Fruit fly (Drosophila melanogaster): ENCODE measurements around the gene promL.
A peak's percentile ranks its signal among the peaks of the same experiment; 100 is the strongest.

promL gene

dm6 chr3L:3148125-3149059, 20.9 kb upstream of the promL start, which contains the start of the genes Usp5 and BtbVII (continued):
- TF ChIP-seq Ets65A (GFP tag) (peak; percentile 91), tap (tag; optimal IDR thresholded peaks at IDR 0.05) (no peak), salm (tag; optimal IDR thresholded peaks at IDR 0.05) (no peak), Dek (tag; optimal IDR thresholded peaks at IDR 0.05) (peak; percentile 46), h (optimal IDR thresholded peaks at IDR 0.05) (no peak), Spps (tag; optimal IDR thresholded peaks at IDR 0.05) (peak; percentile 16), E2f1 (GFP tag; IDR thresholded peaks at IDR 0.05) (peak; percentile 49; the same call in 1 of the 2 replicates), inv (GFP tag; IDR thresholded peaks at IDR 0.05; ENCODE audit: partially characterized antibody) (peak; percentile 94), BtbVII (GFP tag; optimal IDR thresholded peaks at IDR 0.05) (peak; percentile 13), grn (GFP tag; optimal IDR thresholded peaks at IDR 0.05) (no peak), CG2678 (tag; optimal IDR thresholded peaks at IDR 0.05) (peak; percentile 39), Ptx1 (GFP tag; IDR thresholded peaks at IDR 0.05) (peak; percentile 58), dm (GFP tag; optimal IDR thresholded peaks at IDR 0.05) (peak; percentile 60), CG10979 (tag; optimal IDR thresholded peaks at IDR 0.05) (peak; percentile 34), insv (GFP tag; optimal IDR thresholded peaks at IDR 0.05) (peak in 1 of 2 experiments; percentile 11), CG14050 (GFP tag; IDR thresholded peaks at IDR 0.05) (no peak), ind (GFP tag; optimal IDR thresholded peaks at IDR 0.05) (peak; percentile 46), Dref (GFP tag; IDR thresholded peaks at IDR 0.05) (peak; percentile 37; the same call in 1 of the 2 replicates), CG6654 (GFP tag; optimal IDR thresholded peaks at IDR 0.05) (no peak), CG13624 (GFP tag; optimal IDR thresholded peaks at IDR 0.05) (peak; percentile 70), CG10959 (GFP tag; IDR thresholded peaks at IDR 0.05) (no peak; the same call in 1 of the 2 replicates), CG14014 (GFP tag; IDR thresholded peaks at IDR 0.05) (peak; percentile 34; the same call in 1 of the 2 replicates), CG2199 (GFP tag; IDR thresholded peaks at IDR 0.05) (no peak), CG12942 (GFP tag; optimal IDR thresholded peaks at IDR 0.05) (peak; percentile 50), CG3281 (GFP tag; optimal IDR thresholded peaks at IDR 0.05) (peak; percentile 44), ftz-f1 (GFP tag; optimal IDR thresholded peaks at IDR 0.05) (peak; percentile 87), Oli (tag; optimal IDR thresholded peaks at IDR 0.05) (peak; percentile 39), CTCF (GFP tag; optimal IDR thresholded peaks at IDR 0.05) (no peak), repo (GFP tag; optimal IDR thresholded peaks at IDR 0.05) (no peak), CG17359 (tag; optimal IDR thresholded peaks at IDR 0.05) (peak; percentile 34), NfI (GFP tag; optimal IDR thresholded peaks at IDR 0.05) (peak; percentile 54), bsh (GFP tag; optimal IDR thresholded peaks at IDR 0.05) (peak in 1 of 2 experiments; percentile 51), bcd (GFP tag; optimal IDR thresholded peaks at IDR 0.05) (peak; percentile 37), corto (GFP tag; optimal IDR thresholded peaks at IDR 0.05) (peak; percentile 27), Doc3 (GFP tag; IDR thresholded peaks at IDR 0.05; ENCODE audit: partially characterized antibody) (peak; percentile 99), Poxn (GFP tag; IDR thresholded peaks at IDR 0.05) (no peak), Jarid2 (GFP tag; optimal IDR thresholded peaks at IDR 0.05) (no peak), dpn (GFP tag; optimal IDR thresholded peaks at IDR 0.05) (peak; percentile 67 to 80), cato (GFP tag; optimal IDR thresholded peaks at IDR 0.05; ENCODE audit: borderline replicate concordance) (peak; percentile 27), Lpt (GFP tag; optimal IDR thresholded peaks at IDR 0.05) (no peak), Rfx (GFP tag; IDR thresholded peaks at IDR 0.05) (peak; percentile 76), CG18764 (GFP tag; optimal IDR thresholded peaks at IDR 0.05) (peak; percentile 20), CG34376 (GFP tag; optimal IDR thresholded peaks at IDR 0.05) (peak; percentile 81), tll (GFP tag; optimal IDR thresholded peaks at IDR 0.05) (peak in 1 of 2 experiments; percentile 61), her (GFP tag; optimal IDR thresholded peaks at IDR 0.05) (peak; percentile 74), Elba2 (GFP tag; optimal IDR thresholded peaks at IDR 0.05) (peak; percentile 96), gro (GFP tag; optimal IDR thresholded peaks at IDR 0.05) (peak; percentile 53), CG12299 (tag; optimal IDR thresholded peaks at IDR 0.05) (peak; percentile 4), CG17568 (GFP tag; optimal IDR thresholded peaks at IDR 0.05) (no peak)
